Fruit fly (Drosophila melanogaster) ovary, adult (tissue): ENCODE data around the gene CG4956.
A peak's percentile ranks its signal among the peaks of the same experiment; 100 is the strongest.

Experiments used
- CG17801 ChIP-seq: fragments of 200-800 bp; optimal IDR thresholded peaks from 2 replicates; lab custom pipeline; 2019; ENCODE audit warnings: missing biosample characterization, mild to moderate bottlenecking, missing genetic modification characterization, moderate library complexity; ENCODE audit not compliant: partially characterized antibody

CG4956 gene

DNA sequence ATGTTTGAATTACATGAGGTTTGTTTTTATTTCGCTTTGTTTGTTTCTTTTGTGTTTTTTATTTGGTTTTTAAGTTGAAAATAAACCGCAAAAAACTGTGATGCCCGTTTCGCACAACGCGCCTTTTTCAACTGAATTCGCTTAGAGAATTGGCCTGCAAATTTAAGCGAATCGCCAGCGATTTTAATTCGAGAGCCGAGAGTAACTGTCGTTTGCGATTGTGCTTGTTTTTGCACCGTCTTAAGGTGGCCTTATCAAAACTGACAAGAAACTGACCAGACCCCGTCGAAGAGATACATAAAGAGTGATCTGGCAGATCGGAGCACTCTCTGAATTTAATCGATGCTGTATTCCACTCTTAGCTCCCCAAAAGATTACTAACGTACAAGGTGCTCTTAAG lies 17.9 kb downstream of the CG4956 start:
- no peak for TF ChIP-seq CG17801

dm6 chr3R:25759430-25759829 lies 18.7 kb downstream of the CG4956 start:
- TF ChIP-seq CG17801, result no peak

- no peak for TF ChIP-seq CG17801
Observed at dm6 chr3R:25755864-25756507, 22.1 kb downstream of the CG4956 start.

dm6 chr3R:25754844-25755429 lies 23.2 kb downstream of the CG4956 start:
- TF ChIP-seq CG17801, result no peak

- TF ChIP-seq CG17801, result no peak
Observed at dm6 chr3R:25753798-25754197, 24.3 kb downstream of the CG4956 start.

DNA sequence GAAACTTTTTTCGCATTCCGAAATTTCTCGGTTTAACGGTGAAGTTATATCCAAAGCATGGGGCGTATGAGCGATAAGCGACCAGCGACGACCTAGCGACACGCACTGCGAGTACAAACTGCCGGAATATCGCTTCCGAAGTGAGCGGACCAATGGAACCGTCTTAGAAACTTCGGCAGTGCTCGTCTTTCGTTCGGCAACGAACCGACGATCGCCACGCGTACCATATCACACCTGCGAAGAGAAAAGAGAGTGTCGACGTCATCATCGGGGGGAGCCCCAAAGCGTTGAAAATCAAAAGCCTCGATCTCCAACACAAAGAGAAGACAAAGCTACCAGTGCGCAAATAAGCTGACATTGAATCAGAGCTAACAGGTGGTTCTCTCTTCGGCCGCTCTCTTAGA lies 37.8 kb downstream of the CG4956 start, which contains the start of gene LpR2:
Gene LpR2, minus strand, starts transcription at position 118 of the 404 bp plus-strand sequence.
- peak; percentile 76 for TF ChIP-seq CG17801

- peak; percentile 26 for TF ChIP-seq CG17801
Observed at dm6 chr3R:25739727-25740126, 38.4 kb downstream of the CG4956 start.

DNA sequence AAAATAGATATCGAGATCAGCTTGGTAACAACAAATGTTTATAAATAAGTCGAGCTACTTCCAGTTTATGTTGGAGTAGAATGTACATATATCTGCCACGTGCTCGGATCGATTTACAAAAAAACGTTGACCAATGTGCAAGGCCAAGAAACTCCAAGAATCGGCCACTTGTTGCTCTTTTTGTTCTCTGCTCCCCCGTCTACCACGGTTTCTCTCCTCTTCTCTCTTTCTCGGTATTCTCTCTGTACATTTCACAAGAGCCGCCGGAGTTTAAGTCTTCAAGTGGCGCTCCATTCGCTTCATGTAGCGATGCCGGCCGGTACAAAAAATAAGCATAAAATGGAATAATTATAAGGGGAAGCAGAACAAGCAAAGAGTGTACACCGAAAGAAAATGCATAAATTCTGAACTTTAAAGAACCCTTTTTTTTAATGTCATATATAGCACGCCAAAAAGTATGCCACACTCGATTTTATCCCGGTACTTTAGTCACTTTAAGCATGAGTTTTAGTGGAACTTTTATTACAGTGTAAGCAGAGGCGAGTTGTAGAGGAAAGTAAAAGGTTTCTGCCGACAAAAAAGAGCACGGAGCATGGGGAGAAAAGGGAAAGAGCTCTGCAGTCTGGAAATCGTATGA lies 40.3 kb downstream of the CG4956 start:
- peak; percentile 97 for TF ChIP-seq CG17801

DNA sequence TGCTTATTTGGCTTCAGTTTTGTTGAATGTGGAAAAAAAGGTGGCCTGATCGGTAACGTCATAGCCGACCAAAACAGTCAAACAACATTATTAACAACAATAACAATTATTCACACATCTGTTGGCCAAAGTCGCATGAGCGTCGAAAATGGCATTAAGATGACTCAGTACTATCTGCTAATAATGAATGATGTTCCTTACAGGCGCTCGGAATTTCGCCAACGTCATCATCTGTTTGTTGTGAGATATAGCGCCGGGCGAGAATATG lies 42.4 kb downstream of the CG4956 start:
- peak; percentile 62 for TF ChIP-seq CG17801

dm6 chr3R:25734967-25735800 lies 42.9 kb downstream of the CG4956 start:
- no peak for TF ChIP-seq CG17801
